Worm (Caenorhabditis elegans) whole organism, L4/young adult: ENCODE results near the gene srz-12.

Experiments
- W03F9.2 ChIP-seq: fragments of 150-350 bp; optimal IDR thresholded peaks from 2 replicates; lab custom pipeline; 2014; ENCODE audit warnings: missing biosample characterization, missing genetic modification characterization
- him-1 ChIP-seq: sonication (generic microtip); optimal IDR thresholded peaks from 2 replicates; lab custom pipeline; 2016; ENCODE audit warnings: missing genotype, missing genetic modification reagents, missing genetic modification characterization, missing compliant biosample characterization

- TF ChIP-seq W03F9.2 = no peak
- no peak for TF ChIP-seq him-1
Observed at ce11 chrV:15888751-15889150, 26.3 kb upstream of the srz-12 start, which contains the start of gene cgt-1.
